In the genomic region with DNA sequence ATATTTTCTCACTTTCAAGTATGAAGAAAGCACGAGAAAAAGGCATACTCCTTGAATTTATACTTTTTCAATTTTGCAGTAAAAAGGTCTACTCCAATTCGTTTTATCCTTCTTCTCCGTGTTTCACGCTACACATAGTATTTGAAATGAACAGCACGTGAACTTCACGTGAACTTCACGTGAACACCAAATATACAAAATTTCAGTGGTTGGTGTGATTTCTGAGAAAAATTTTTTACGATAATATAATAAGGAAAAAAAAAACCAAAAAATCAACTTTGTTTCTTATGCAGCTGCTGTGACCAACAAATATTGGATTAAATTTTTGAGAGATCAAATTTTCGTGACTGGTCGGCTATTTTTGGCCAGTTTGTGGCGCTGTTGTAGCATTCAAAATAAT, we compare ENCODE assay signal across 4 worm cellular contexts.
A peak's percentile ranks its signal among the peaks of the same experiment; 100 is the strongest.
TF ChIP-seq lines count a peak whose summit lies in the region.

No protein-coding gene starts in this region.

TF ChIP-seq in whole organism, L1 larva, 84 proteins besides CTCF, POLR2A, EP300 and RAD21:
- TF ChIP-seq unc-30 (tag; optimal IDR thresholded peaks at IDR 0.05; lab: Kevin White, UChicago): no peak
- peak; percentile 58 for TF ChIP-seq fkh-8 (tag; optimal IDR thresholded peaks at IDR 0.05; lab: Kevin White, UChicago)
- no peak for TF ChIP-seq skn-1 (tag; optimal IDR thresholded peaks at IDR 0.05; lab: Kevin White, UChicago)
- TF ChIP-seq snu-23 (GFP tag; optimal IDR thresholded peaks at IDR 0.05; lab: Kevin White, UChicago): no peak
- peak; percentile 11 for TF ChIP-seq lin-14 (GFP tag; optimal IDR thresholded peaks at IDR 0.05; lab: Kevin White, UChicago)
- no peak for TF ChIP-seq hlh-4 (tag; optimal IDR thresholded peaks at IDR 0.05; lab: Kevin White, UChicago)
- no peak for TF ChIP-seq lir-3 (tag; optimal IDR thresholded peaks at IDR 0.05; lab: Kevin White, UChicago; ENCODE audit: poor library complexity)
- no peak for TF ChIP-seq fos-1 (tag; optimal IDR thresholded peaks at IDR 0.05; lab: Kevin White, UChicago)
- peak; percentile 27 for TF ChIP-seq nhr-20 (tag; optimal IDR thresholded peaks at IDR 0.05; lab: Kevin White, UChicago)
- TF ChIP-seq nhr-47 (tag; optimal IDR thresholded peaks at IDR 0.05; lab: Kevin White, UChicago): peak; percentile 61
- no peak for TF ChIP-seq F16B12.6 (tag; optimal IDR thresholded peaks at IDR 0.05; lab: Kevin White, UChicago)
- TF ChIP-seq efl-1 (optimal IDR thresholded peaks at IDR 0.05; lab: Kevin White, UChicago): no peak
- no peak for TF ChIP-seq efl-1 (GFP tag; optimal IDR thresholded peaks at IDR 0.05 in 1 of 2; lab: Kevin White, UChicago)
- no peak for TF ChIP-seq unc-86 (tag; optimal IDR thresholded peaks at IDR 0.05; lab: Kevin White, UChicago)
- no peak for TF ChIP-seq elt-2 (tag; optimal IDR thresholded peaks at IDR 0.05; lab: Kevin White, UChicago)
- TF ChIP-seq nhr-76 (tag; optimal IDR thresholded peaks at IDR 0.05; lab: Kevin White, UChicago): no peak
- TF ChIP-seq lsy-2 (tag; optimal IDR thresholded peaks at IDR 0.05; lab: Kevin White, UChicago): peak in 1 of 2 experiments; percentile 7
- no peak for TF ChIP-seq pax-3 (tag; optimal IDR thresholded peaks at IDR 0.05; lab: Kevin White, UChicago)
- TF ChIP-seq lin-15B (tag; optimal IDR thresholded peaks at IDR 0.05; lab: Kevin White, UChicago): no peak
- TF ChIP-seq nhr-71 (tag; optimal IDR thresholded peaks at IDR 0.05; lab: Kevin White, UChicago): peak; percentile 54
- TF ChIP-seq unc-62 (GFP tag; optimal IDR thresholded peaks at IDR 0.05; lab: Kevin White, UChicago): no peak
TF ChIP-seq in whole organism, L1 larva: peak in this region for 6.

TF ChIP-seq in whole organism, L2 larva, 48 proteins besides CTCF, POLR2A, EP300 and RAD21:
- TF ChIP-seq crh-2 (tag; optimal IDR thresholded peaks at IDR 0.05; lab: Kevin White, UChicago) (no peak), ama-1 (optimal IDR thresholded peaks at IDR 0.05; lab: Kevin White, UChicago) (no peak), sma-9 (GFP tag; optimal IDR thresholded peaks at IDR 0.05; lab: Kevin White, UChicago) (peak; percentile 21), sma-9 (tag; optimal IDR thresholded peaks at IDR 0.05; lab: Kevin White, UChicago) (no peak), fos-1 (tag; optimal IDR thresholded peaks at IDR 0.05; lab: Kevin White, UChicago) (no peak), mdl-1 (tag; optimal IDR thresholded peaks at IDR 0.05; lab: Kevin White, UChicago) (no peak), lin-39 (tag; optimal IDR thresholded peaks at IDR 0.05; lab: Kevin White, UChicago) (no peak), nhr-21 (tag; optimal IDR thresholded peaks at IDR 0.05; lab: Kevin White, UChicago) (no peak), mbf-1 (tag; optimal IDR thresholded peaks at IDR 0.05; lab: Kevin White, UChicago) (no peak)

TF ChIP-seq in whole organism, L3 larva, 47 proteins besides CTCF, POLR2A, EP300 and RAD21:
- TF ChIP-seq jun-1 (tag; optimal IDR thresholded peaks at IDR 0.05; lab: Kevin White, UChicago) (no peak), elt-2 (tag; optimal IDR thresholded peaks at IDR 0.05; lab: Kevin White, UChicago) (no peak), ceh-28 (tag; optimal IDR thresholded peaks at IDR 0.05; lab: Kevin White, UChicago) (no peak), sea-2 (GFP tag; optimal IDR thresholded peaks at IDR 0.05; lab: Kevin White, UChicago) (no peak), mml-1 (tag; optimal IDR thresholded peaks at IDR 0.05; lab: Kevin White, UChicago) (peak; percentile 91), nfya-1 (tag; optimal IDR thresholded peaks at IDR 0.05; lab: Kevin White, UChicago; ENCODE audit: insufficient read depth) (peak; percentile 10), egl-27 (tag; optimal IDR thresholded peaks at IDR 0.05; lab: Kevin White, UChicago) (no peak), fkh-2 (tag; optimal IDR thresholded peaks at IDR 0.05; lab: Kevin White, UChicago) (no peak), nhr-67 (tag; optimal IDR thresholded peaks at IDR 0.05; lab: Kevin White, UChicago) (no peak), nhr-25 (tag; optimal IDR thresholded peaks at IDR 0.05; lab: Kevin White, UChicago) (no peak)

TF ChIP-seq in whole organism, L4 larva, 104 proteins besides CTCF, POLR2A, EP300 and RAD21:
- TF ChIP-seq ces-1 (GFP tag; optimal IDR thresholded peaks at IDR 0.05; lab: Kevin White, UChicago) (no peak), nhr-28 (tag; optimal IDR thresholded peaks at IDR 0.05; lab: Kevin White, UChicago) (peak; percentile 2), attf-4 (tag; optimal IDR thresholded peaks at IDR 0.05; lab: Kevin White, UChicago) (no peak), set-16 (GFP tag; IDR thresholded peaks at IDR 0.05; lab: Robert Waterston, UW) (no peak), dpl-1 (GFP tag; optimal IDR thresholded peaks at IDR 0.05; lab: Kevin White, UChicago) (no peak), mxl-2 (GFP tag; conservative IDR thresholded peaks at IDR 0.05; lab: Robert Waterston, UW) (peak; percentile 97), mep-1 (tag; optimal IDR thresholded peaks at IDR 0.05; lab: Kevin White, UChicago) (no peak), pha-4 (GFP tag; IDR thresholded peaks at IDR 0.05; lab: Robert Waterston, UW) (no peak), pha-4 (tag; optimal IDR thresholded peaks at IDR 0.05; lab: Kevin White, UChicago) (no peak), fos-1 (tag; optimal IDR thresholded peaks at IDR 0.05; lab: Kevin White, UChicago) (no peak), F10B5.3 (tag; optimal IDR thresholded peaks at IDR 0.05; lab: Kevin White, UChicago) (no peak), ceh-20 (GFP tag; IDR thresholded peaks at IDR 0.05; lab: Robert Waterston, UW) (no peak), Y48G9A.11 (GFP tag; IDR thresholded peaks at IDR 0.05; lab: Robert Waterston, UW) (no peak), madf-5 (GFP tag; IDR thresholded peaks at IDR 0.05; lab: Robert Waterston, UW) (no peak), cey-2 (tag; optimal IDR thresholded peaks at IDR 0.05; lab: Kevin White, UChicago; ENCODE audit: borderline replicate concordance, insufficient read depth) (no peak), zag-1 (tag; optimal IDR thresholded peaks at IDR 0.05; lab: Kevin White, UChicago) (no peak), ceh-28 (tag; optimal IDR thresholded peaks at IDR 0.05; lab: Kevin White, UChicago) (no peak)
